Worm (Caenorhabditis elegans): ENCODE measurements around the gene srx-114.
A peak's percentile ranks its signal among the peaks of the same experiment; 100 is the strongest.

- no peak for TF ChIP-seq nhr-12 (tag; optimal IDR thresholded peaks at IDR 0.05)
- no peak for TF ChIP-seq nhr-28 (tag; optimal IDR thresholded peaks at IDR 0.05)
- TF ChIP-seq unc-62 (GFP tag; optimal IDR thresholded peaks at IDR 0.05), result peak; percentile 92
Measured at ce11 chrII:5416204-5416764, 16.7 kb downstream of the srx-114 start, which contains the start of gene EEED8.2.
